Fruit fly (Drosophila melanogaster) whole organism, embryonic: ENCODE data around the gene hmw.
A peak's percentile ranks its signal among the peaks of the same experiment; 100 is the strongest.

Experiments
- Aef1 ChIP-seq: fragments of 200-800 bp; sonication (Bioruptor generic); IDR thresholded peaks from 3 replicates; pipeline ENCODE4 v1.3.6; 2022; ENCODE audit warnings: missing biosample characterization, missing genetic modification characterization
- Blimp-1 ChIP-seq: fragments of 200-800 bp; sonication (Bioruptor generic); optimal IDR thresholded peaks from 3 replicates; lab custom pipeline; 2018; ENCODE audit warnings: missing biosample characterization, missing genetic modification characterization, mild to moderate bottlenecking, moderate library complexity, missing genetic modification reagents
- CG15011 ChIP-seq: fragments of 200-800 bp; sonication (Bioruptor generic); optimal IDR thresholded peaks from 3 replicates; lab custom pipeline; 2018; ENCODE audit warnings: missing biosample characterization, mild to moderate bottlenecking, missing genetic modification characterization
- CG16813 ChIP-seq: fragments of 200-800 bp; sonication (Bioruptor generic); IDR thresholded peaks from 3 replicates; pipeline ENCODE4 v1.3.6; 2022; ENCODE audit warnings: missing biosample characterization, missing genetic modification characterization; ENCODE audit not compliant: partially characterized antibody
- CG17186 ChIP-seq: fragments of 200-800 bp; sonication (Bioruptor generic); optimal IDR thresholded peaks from 3 replicates; lab custom pipeline; 2017; ENCODE audit warnings: missing biosample characterization, missing genetic modification reagents, missing genetic modification characterization
- CG17328 ChIP-seq: fragments of 200-800 bp; sonication (Bioruptor generic); IDR thresholded peaks from 2 replicates; pipeline ENCODE4 v1.3.6; 2022; ENCODE audit warnings: missing biosample characterization, missing genetic modification characterization
- CG2116 ChIP-seq: fragments of 200-800 bp; sonication (Bioruptor generic); optimal IDR thresholded peaks from 3 replicates; lab custom pipeline; 2018; ENCODE audit warnings: missing biosample characterization, mild to moderate bottlenecking, missing genetic modification characterization
- CG3163 ChIP-seq: fragments of 200-800 bp; sonication (Bioruptor generic); optimal IDR thresholded peaks from 3 replicates; lab custom pipeline; 2016; ENCODE audit warnings: missing biosample characterization, missing genetic modification characterization
- CG33213 ChIP-seq: fragments of 200-800 bp; sonication (Bioruptor generic); optimal IDR thresholded peaks from 3 replicates; lab custom pipeline; 2016; ENCODE audit warnings: missing biosample characterization, missing genetic modification characterization
- CG3407 ChIP-seq: fragments of 200-800 bp; sonication (Bioruptor generic); optimal IDR thresholded peaks from 2 replicates; lab custom pipeline; 2018; ENCODE audit warnings: missing biosample characterization, mild to moderate bottlenecking, missing genetic modification characterization
- CG34376 ChIP-seq: fragments of 200-800 bp; sonication (Bioruptor generic); optimal IDR thresholded peaks from 2 replicates; lab custom pipeline; 2018; ENCODE audit warnings: missing biosample characterization, mild to moderate bottlenecking, missing genetic modification characterization
- CG3726 ChIP-seq: fragments of 200-800 bp; sonication (Bioruptor generic); IDR thresholded peaks from 3 replicates; pipeline ENCODE4, ENCODE4 v1.3.6; 2022; ENCODE audit warnings: missing biosample characterization, missing genetic modification characterization
- CG4282 ChIP-seq: fragments of 200-800 bp; sonication (Bioruptor generic); optimal IDR thresholded peaks from 2 replicates; lab custom pipeline; 2016; ENCODE audit warnings: missing biosample characterization, missing genetic modification characterization
- CG4328 ChIP-seq: fragments of 200-800 bp; sonication (Bioruptor generic); optimal IDR thresholded peaks from 3 replicates; lab custom pipeline; 2017; ENCODE audit warnings: missing biosample characterization, missing genetic modification reagents, missing genetic modification characterization
- CG4854 ChIP-seq: fragments of 200-800 bp; sonication (Bioruptor generic); optimal IDR thresholded peaks from 2 replicates; lab custom pipeline; 2016; ENCODE audit warnings: missing biosample characterization, missing genetic modification characterization, inconsistent platforms
- CG5245 ChIP-seq: fragments of 200-800 bp; sonication (Bioruptor generic); optimal IDR thresholded peaks from 3 replicates; lab custom pipeline; 2016; ENCODE audit warnings: missing biosample characterization, missing genetic modification characterization
- CG5953 ChIP-seq: fragments of 200-800 bp; sonication (Bioruptor generic); IDR thresholded peaks from 2 replicates; pipeline ENCODE4 v1.3.6; 2022; ENCODE audit warnings: missing biosample characterization, missing genetic modification characterization
- CG6175 ChIP-seq: fragments of 200-800 bp; sonication (Bioruptor generic); IDR thresholded peaks from 3 replicates; pipeline ENCODE4 v1.3.6; 2022; ENCODE audit warnings: missing biosample characterization, missing genetic modification characterization
- CG7987 ChIP-seq: fragments of 200-800 bp; sonication (Bioruptor generic); optimal IDR thresholded peaks from 2 replicates; lab custom pipeline; 2018; ENCODE audit warnings: missing biosample characterization, mild to moderate bottlenecking, missing genetic modification characterization, moderate library complexity
- CG8290 ChIP-seq, 3 experiments: fragments of 200-800 bp; sonication (Bioruptor generic); optimal IDR thresholded peaks; 2 replicates each; lab custom pipeline; 2016 to 2019; ENCODE audit warnings: missing biosample characterization in 3 of 3, missing genetic modification characterization in 3 of 3, mild to moderate bottlenecking in 2 of 3, moderate library complexity in 1 of 3
- CG9437 ChIP-seq: fragments of 200-800 bp; sonication (Bioruptor generic); optimal IDR thresholded peaks from 2 replicates; lab custom pipeline; 2018; ENCODE audit warnings: missing biosample characterization, mild to moderate bottlenecking, missing genetic modification characterization
- CHES-1-like ChIP-seq: fragments of 200-800 bp; sonication (Bioruptor generic); optimal IDR thresholded peaks from 2 replicates; lab custom pipeline; 2016; ENCODE audit warnings: missing biosample characterization, missing genetic modification characterization
- CkIIα-i1 ChIP-seq: fragments of 200-800 bp; sonication (Bioruptor generic); IDR thresholded peaks from 2 replicates; pipeline ENCODE4 v1.3.6; 2022; ENCODE audit warnings: missing biosample characterization, missing genetic modification characterization
- Dek ChIP-seq: fragments of 200-800 bp; sonication (Bioruptor generic); optimal IDR thresholded peaks from 3 replicates; lab custom pipeline; 2019; ENCODE audit warnings: missing biosample characterization, mild to moderate bottlenecking, missing genetic modification characterization, moderate library complexity
- Dfd ChIP-seq, 2 experiments: fragments of >200 bp; optimal IDR thresholded peaks; 2 replicates each; lab custom pipeline; 2017; ENCODE audit warnings: missing biosample characterization in 2 of 2, missing genetic modification characterization in 2 of 2
- HLH4C ChIP-seq: fragments of 200-800 bp; sonication (Bioruptor generic); IDR thresholded peaks from 3 replicates; pipeline ENCODE4 v1.3.6; 2022; ENCODE audit warnings: missing biosample characterization, missing genetic modification characterization; ENCODE audit not compliant: partially characterized antibody
- Hsf ChIP-seq: fragments of 200-800 bp; sonication (Bioruptor generic); optimal IDR thresholded peaks from 3 replicates; lab custom pipeline; 2016; ENCODE audit warnings: missing biosample characterization, missing genetic modification characterization
- Meics ChIP-seq: fragments of 200-800 bp; sonication (Bioruptor generic); optimal IDR thresholded peaks from 2 replicates; lab custom pipeline; 2017; ENCODE audit warnings: missing biosample characterization, mild to moderate bottlenecking, missing genetic modification characterization
- Nf-YB ChIP-seq: fragments of 200-800 bp; sonication (Bioruptor generic); optimal IDR thresholded peaks from 3 replicates; lab custom pipeline; 2019; ENCODE audit warnings: missing biosample characterization, mild to moderate bottlenecking, missing genetic modification characterization, moderate library complexity
- Pdp1 ChIP-seq, 2 experiments: fragments of 200-800 bp; sonication (Bioruptor generic); optimal IDR thresholded peaks; 3 replicates each; lab custom pipeline; 2016; ENCODE audit warnings: missing biosample characterization in 2 of 2, missing genetic modification characterization in 2 of 2, mild to moderate bottlenecking in 1 of 2, moderate library complexity in 1 of 2
- Ptx1 ChIP-seq: fragments of 200-800 bp; sonication (Bioruptor generic); IDR thresholded peaks from 2 replicates; pipeline ENCODE4 v1.3.6; 2022; ENCODE audit warnings: missing biosample characterization, missing genetic modification characterization
- Sin3A ChIP-seq: fragments of >200 bp; optimal IDR thresholded peaks from 2 replicates; lab custom pipeline; 2018
- Sry-β ChIP-seq: fragments of 200-800 bp; sonication (Bioruptor generic); optimal IDR thresholded peaks from 2 replicates; lab custom pipeline; 2018; ENCODE audit warnings: missing biosample characterization, mild to moderate bottlenecking, missing genetic modification characterization, moderate library complexity
- ap ChIP-seq: fragments of 200-800 bp; sonication (Bioruptor generic); IDR thresholded peaks from 2 replicates; pipeline ENCODE4 v1.3.6; 2022; ENCODE audit warnings: missing biosample characterization, missing genetic modification characterization
- ara ChIP-seq: fragments of 200-800 bp; sonication (Bioruptor generic); IDR thresholded peaks from 2 replicates; pipeline ENCODE4 v1.3.6; 2022; ENCODE audit warnings: missing biosample characterization, missing genetic modification characterization
- ase ChIP-seq: fragments of 200-800 bp; sonication (Bioruptor generic); IDR thresholded peaks from 3 replicates; pipeline ENCODE4 v1.3.6; 2022; ENCODE audit warnings: missing biosample characterization, missing genetic modification characterization
- ato ChIP-seq: fragments of 200-800 bp; sonication (Bioruptor generic); IDR thresholded peaks from 2 replicates; pipeline ENCODE4 v1.3.6; 2022; ENCODE audit warnings: missing biosample characterization, missing genetic modification characterization; ENCODE audit not compliant: partially characterized antibody
- bbx ChIP-seq: fragments of 200-800 bp; sonication (Bioruptor generic); IDR thresholded peaks from 2 replicates; pipeline ENCODE4 v1.3.6; 2022; ENCODE audit warnings: missing biosample characterization, missing genetic modification characterization; ENCODE audit not compliant: partially characterized antibody
- chinmo ChIP-seq: fragments of 200-800 bp; sonication (Bioruptor generic); IDR thresholded peaks from 4 replicates; pipeline ENCODE4 v1.3.6; 2022; ENCODE audit warnings: missing biosample characterization, missing genetic modification characterization; ENCODE audit not compliant: partially characterized antibody
- ewg ChIP-seq: fragments of 200-800 bp; sonication (Bioruptor generic); optimal IDR thresholded peaks from 3 replicates; lab custom pipeline; 2017; ENCODE audit warnings: mild to moderate bottlenecking, missing biosample characterization, missing genetic modification reagents, missing genetic modification characterization
- fd102C ChIP-seq: fragments of 200-800 bp; sonication (Bioruptor generic); optimal IDR thresholded peaks from 2 replicates; lab custom pipeline; 2018; ENCODE audit warnings: missing biosample characterization, mild to moderate bottlenecking, missing genetic modification characterization, moderate library complexity
- gt ChIP-seq: fragments of 200-800 bp; sonication (Bioruptor generic); IDR thresholded peaks from 2 replicates; pipeline ENCODE4 v1.3.6; 2022; ENCODE audit warnings: missing biosample characterization, missing genetic modification characterization
- hbn ChIP-seq: fragments of 200-800 bp; sonication (Bioruptor generic); IDR thresholded peaks from 2 replicates; pipeline ENCODE4 v1.3.6; 2022; ENCODE audit warnings: missing biosample characterization, missing genetic modification characterization; ENCODE audit not compliant: partially characterized antibody
- nom ChIP-seq: fragments of 200-800 bp; sonication (Bioruptor generic); optimal IDR thresholded peaks from 2 replicates; lab custom pipeline; 2017; ENCODE audit warnings: missing biosample characterization, missing genetic modification characterization, mild to moderate bottlenecking, moderate library complexity, missing genetic modification reagents
- oc ChIP-seq: fragments of 200-800 bp; sonication (Bioruptor generic); optimal IDR thresholded peaks from 2 replicates; lab custom pipeline; 2018; ENCODE audit warnings: missing biosample characterization, mild to moderate bottlenecking, missing genetic modification characterization, moderate library complexity
- peb ChIP-seq: fragments of 200-800 bp; sonication (Bioruptor generic); IDR thresholded peaks from 2 replicates; pipeline ENCODE4 v1.3.6; 2022; ENCODE audit warnings: missing biosample characterization, missing genetic modification characterization
- pfk ChIP-seq: fragments of 200-800 bp; sonication (Bioruptor generic); optimal IDR thresholded peaks from 2 replicates; lab custom pipeline; 2018; ENCODE audit warnings: missing biosample characterization, mild to moderate bottlenecking, missing genetic modification characterization, moderate library complexity
- pita ChIP-seq: fragments of 200-800 bp; sonication (Bioruptor generic); optimal IDR thresholded peaks from 2 replicates; lab custom pipeline; 2017; ENCODE audit warnings: missing biosample characterization, mild to moderate bottlenecking, missing genetic modification characterization
- salm ChIP-seq: fragments of 200-800 bp; sonication (Bioruptor generic); optimal IDR thresholded peaks from 2 replicates; lab custom pipeline; 2018; ENCODE audit warnings: missing biosample characterization, mild to moderate bottlenecking, missing genetic modification characterization
- slp2 ChIP-seq: fragments of 200-800 bp; sonication (Bioruptor generic); optimal IDR thresholded peaks from 2 replicates; lab custom pipeline; 2016; ENCODE audit warnings: missing biosample characterization, missing genetic modification characterization
- zen ChIP-seq: fragments of 200-800 bp; sonication (Bioruptor generic); optimal IDR thresholded peaks from 3 replicates; lab custom pipeline; 2018; ENCODE audit warnings: missing biosample characterization, mild to moderate bottlenecking, missing genetic modification characterization, moderate library complexity

hmw gene

dm6 chr3R:18399698-18400020 is 37.9 kb downstream of the hmw start (continued):
- TF ChIP-seq Meics (no peak), CG4854 (no peak), CG34376 (GFP tag; lab: Kevin White, UChicago) (no peak), fd102C (GFP tag; lab: Kevin White, UChicago) (no peak), CG6175 (GFP tag; lab: Robert Waterston, UW) (no peak), CG8290 (GFP tag; optimal IDR thresholded peaks at IDR 0.05; lab: Kevin White, UChicago) (no peak), CG8290 (tag; optimal IDR thresholded peaks at IDR 0.05; lab: Kevin White, UChicago) (peak in 1 of 2 experiments; percentile 14), Pdp1 (GFP tag; optimal IDR thresholded peaks at IDR 0.05; lab: Kevin White, UChicago) (peak in 1 of 2 experiments; percentile 22), Ptx1 (GFP tag; lab: Robert Waterston, UW) (no peak), Sry-β (GFP tag; lab: Kevin White, UChicago) (no peak), CG9437 (GFP tag; lab: Kevin White, UChicago) (no peak), CG3163 (GFP tag; lab: Kevin White, UChicago) (peak; percentile 5), zen (tag; lab: Kevin White, UChicago) (peak; percentile 29), CG4282 (GFP tag; lab: Kevin White, UChicago) (no peak), CG33213 (GFP tag; lab: Kevin White, UChicago) (peak; percentile 36), ara (GFP tag; lab: Robert Waterston, UW) (no peak), Dek (tag; lab: Kevin White, UChicago) (no peak), CG5953 (GFP tag; lab: Robert Waterston, UW) (no peak), CG4328 (GFP tag; lab: Kevin White, UChicago) (no peak), Aef1 (GFP tag; lab: Robert Waterston, UW) (no peak), bbx (GFP tag; lab: Robert Waterston, UW) (no peak), ato (GFP tag; lab: Robert Waterston, UW) (peak; percentile 3; the same call in 1 of the 2 replicates), nom (GFP tag; lab: Kevin White, UChicago) (no peak), chinmo (GFP tag; lab: Robert Waterston, UW) (peak; percentile 61; the same call in 2 of the 4 replicates), CkIIα-i1 (GFP tag; lab: Robert Waterston, UW) (no peak), CG15011 (no peak), peb (GFP tag; lab: Robert Waterston, UW) (no peak), Sin3A (no peak), pita (GFP tag; lab: Kevin White, UChicago) (no peak), CG7987 (GFP tag; lab: Kevin White, UChicago) (no peak), Blimp-1 (GFP tag; lab: Kevin White, UChicago) (no peak), CG5245 (no peak), CG17328 (GFP tag; lab: Robert Waterston, UW) (no peak), Nf-YB (GFP tag; lab: Kevin White, UChicago) (no peak), HLH4C (GFP tag; lab: Robert Waterston, UW) (no peak), hbn (GFP tag; lab: Robert Waterston, UW) (no peak), salm (no peak), Dfd (GFP tag; optimal IDR thresholded peaks at IDR 0.05; lab: Kevin White, UChicago) (no peak), slp2 (GFP tag; lab: Kevin White, UChicago) (no peak), ase (GFP tag; lab: Robert Waterston, UW) (no peak), gt (GFP tag; lab: Robert Waterston, UW) (no peak), CG16813 (GFP tag; lab: Robert Waterston, UW) (no peak), CG2116 (GFP tag; lab: Kevin White, UChicago) (no peak), pfk (GFP tag; lab: Kevin White, UChicago) (no peak), oc (tag; lab: Kevin White, UChicago) (no peak), CG17186 (no peak), CG3726 (GFP tag; lab: Robert Waterston, UW) (no peak), Hsf (no peak), CHES-1-like (GFP tag; lab: Kevin White, UChicago) (no peak), ap (GFP tag; lab: Robert Waterston, UW) (no peak), ewg (no peak), CG3407 (no peak)
